Worm (Caenorhabditis elegans) whole organism, young adult: ENCODE measurements around the gene rbg-1.

Source experiments
- F49E8.2 ChIP-seq: sonication (generic microtip); optimal IDR thresholded peaks from 3 replicates; lab custom pipeline; 2017; ENCODE audit warnings: missing genetic modification characterization, mild to moderate bottlenecking, missing compliant biosample characterization, antibody characterized with exemption, moderate library complexity; ENCODE audit not compliant: insufficient read depth
- F52B5.7 ChIP-seq: sonication (generic microtip); optimal IDR thresholded peaks from 2 replicates; lab custom pipeline; 2016; ENCODE audit warnings: mild to moderate bottlenecking, missing genetic modification characterization, missing compliant biosample characterization
- K12H6.12 ChIP-seq: fragments of 200-800 bp; sonication (Bioruptor generic); optimal IDR thresholded peaks from 2 replicates; lab custom pipeline; 2018; ENCODE audit warnings: mild to moderate bottlenecking, missing genetic modification characterization, missing compliant biosample characterization
- Y53G8AR.9 ChIP-seq: fragments of 200-800 bp; sonication (Bioruptor generic); conservative IDR thresholded peaks from 2 replicates; pipeline ENCODE4 v1.3.6; 2022; ENCODE audit warnings: missing genetic modification reagents, missing genetic modification characterization, missing compliant biosample characterization
- atf-7 ChIP-seq: sonication (generic microtip); optimal IDR thresholded peaks from 2 replicates; lab custom pipeline; 2017; ENCODE audit warnings: mild to moderate bottlenecking, missing genetic modification characterization, missing compliant biosample characterization
- athp-1 ChIP-seq: sonication (generic microtip); optimal IDR thresholded peaks from 2 replicates; lab custom pipeline; 2017; ENCODE audit warnings: mild to moderate bottlenecking, missing genetic modification characterization, missing compliant biosample characterization
- attf-3 ChIP-seq: fragments of 200-800 bp; sonication (Bioruptor generic); conservative IDR thresholded peaks from 2 replicates; pipeline ENCODE4 v1.3.6; 2022; ENCODE audit warnings: missing genetic modification reagents, missing genetic modification characterization, missing compliant biosample characterization
- attf-5 ChIP-seq: fragments of 200-800 bp; sonication (Bioruptor generic); optimal IDR thresholded peaks from 2 replicates; lab custom pipeline; 2018; ENCODE audit warnings: mild to moderate bottlenecking, missing genetic modification characterization, missing compliant biosample characterization
- cebp-1 ChIP-seq, 2 experiments: fragments of 200-800 bp in 1 of 2; sonication (Bioruptor generic) in 1 of 2; sonication (generic microtip) in 1 of 2; IDR thresholded peaks in 1 of 2; optimal IDR thresholded peaks in 1 of 2; 2 replicates each; pipeline versions ENCODE4 v1.3.6 to Lab custom; 2017 to 2022; ENCODE audit warnings: missing compliant biosample characterization in 2 of 2, missing genetic modification characterization in 2 of 2, mild to moderate bottlenecking in 1 of 2, missing genetic modification reagents in 1 of 2, moderate library complexity in 1 of 2
- ceh-27 ChIP-seq: fragments of 200-800 bp; sonication (Bioruptor generic); optimal IDR thresholded peaks from 2 replicates; lab custom pipeline; 2018; ENCODE audit warnings: mild to moderate bottlenecking, missing genetic modification characterization, moderate library complexity, missing compliant biosample characterization
- ceh-91 ChIP-seq: fragments of 200-800 bp; sonication (Bioruptor generic); IDR thresholded peaks from 2 replicates; pipeline ENCODE4 v1.3.6; 2022; ENCODE audit warnings: missing genetic modification reagents, missing genetic modification characterization, missing compliant biosample characterization
- die-1 ChIP-seq: sonication (generic microtip); optimal IDR thresholded peaks from 2 replicates; lab custom pipeline; 2016; ENCODE audit warnings: missing genotype, mild to moderate bottlenecking, missing genetic modification characterization, missing compliant biosample characterization
- dox-1 ChIP-seq: fragments of 200-800 bp; sonication (Bioruptor generic); IDR thresholded peaks from 2 replicates; pipeline ENCODE4 v1.3.6; 2022; ENCODE audit warnings: missing genetic modification reagents, missing genetic modification characterization, missing compliant biosample characterization
- egl-44 ChIP-seq: fragments of 200-800 bp; sonication (Bioruptor generic); IDR thresholded peaks from 2 replicates; pipeline ENCODE4 v1.3.6; 2022; ENCODE audit warnings: missing genetic modification reagents, missing genetic modification characterization, missing compliant biosample characterization
- egrh-3 ChIP-seq: fragments of 200-800 bp; sonication (Bioruptor generic); IDR thresholded peaks from 2 replicates; pipeline ENCODE4 v1.3.6; 2022; ENCODE audit warnings: missing genetic modification reagents, missing genetic modification characterization, missing compliant biosample characterization
- ekl-4 ChIP-seq: fragments of 200-800 bp; sonication (Bioruptor generic); IDR thresholded peaks from 2 replicates; pipeline ENCODE4 v1.3.6; 2022; ENCODE audit warnings: missing genetic modification reagents, missing genetic modification characterization, missing compliant biosample characterization
- hlh-12 ChIP-seq: sonication (generic microtip); optimal IDR thresholded peaks from 2 replicates; lab custom pipeline; 2016; ENCODE audit warnings: missing genetic modification characterization, missing compliant biosample characterization
- hlh-26 ChIP-seq: fragments of 200-800 bp; sonication (Bioruptor generic); conservative IDR thresholded peaks from 2 replicates; pipeline ENCODE4 v1.3.6; 2022; ENCODE audit warnings: missing genetic modification reagents, missing genetic modification characterization, missing compliant biosample characterization
- hmg-20 ChIP-seq: fragments of 200-800 bp; sonication (Bioruptor generic); IDR thresholded peaks from 2 replicates; pipeline ENCODE4 v1.3.6; 2022; ENCODE audit warnings: missing genetic modification reagents, missing genetic modification characterization, missing compliant biosample characterization
- hsf-1 ChIP-seq: fragments of 200-800 bp; sonication (Bioruptor generic); IDR thresholded peaks from 2 replicates; pipeline ENCODE4 v1.3.6; 2022; ENCODE audit warnings: missing genetic modification reagents, missing genetic modification characterization, missing compliant biosample characterization
- lin-40 ChIP-seq: sonication (generic microtip); optimal IDR thresholded peaks from 2 replicates; lab custom pipeline; 2016; ENCODE audit warnings: missing genetic modification characterization, mild to moderate bottlenecking, missing compliant biosample characterization, missing genotype, missing genetic modification reagents
- lin-54 ChIP-seq: fragments of 200-800 bp; sonication (Bioruptor generic); optimal IDR thresholded peaks from 2 replicates; lab custom pipeline; 2018; ENCODE audit warnings: mild to moderate bottlenecking, missing genetic modification characterization, missing compliant biosample characterization
- mcd-1 ChIP-seq: fragments of 200-800 bp; sonication (Bioruptor generic); IDR thresholded peaks from 2 replicates; pipeline ENCODE4 v1.3.6; 2022; ENCODE audit warnings: missing genetic modification reagents, missing genetic modification characterization, missing compliant biosample characterization
- mxl-1 ChIP-seq: sonication (generic microtip); optimal IDR thresholded peaks from 2 replicates; lab custom pipeline; 2016; ENCODE audit warnings: missing genetic modification characterization, missing compliant biosample characterization
- nfyb-1 ChIP-seq: fragments of 200-800 bp; sonication (Bioruptor generic); IDR thresholded peaks from 2 replicates; pipeline ENCODE4 v1.3.6; 2022; ENCODE audit warnings: missing genetic modification reagents, missing genetic modification characterization, missing compliant biosample characterization
- nhr-120 ChIP-seq: fragments of 200-800 bp; sonication (Bioruptor generic); IDR thresholded peaks from 2 replicates; pipeline ENCODE4 v1.3.6; 2022; ENCODE audit warnings: missing genetic modification characterization, missing compliant biosample characterization
- nhr-80 ChIP-seq: sonication (generic microtip); optimal IDR thresholded peaks from 2 replicates; lab custom pipeline; 2016; ENCODE audit warnings: missing genetic modification characterization, missing compliant biosample characterization
- nhr-90 ChIP-seq: sonication (generic microtip); optimal IDR thresholded peaks from 2 replicates; lab custom pipeline; 2016; ENCODE audit warnings: missing genotype, mild to moderate bottlenecking, missing genetic modification characterization, missing compliant biosample characterization
- pbrm-1 ChIP-seq: fragments of 200-800 bp; sonication (Bioruptor generic); IDR thresholded peaks from 2 replicates; pipeline ENCODE4 v1.3.6; 2022; ENCODE audit warnings: missing genetic modification reagents, missing genetic modification characterization, missing compliant biosample characterization
- rcor-1 ChIP-seq: fragments of 200-800 bp; sonication (Bioruptor generic); IDR thresholded peaks from 2 replicates; pipeline ENCODE4 v1.3.6; 2022; ENCODE audit warnings: missing genetic modification reagents, missing genetic modification characterization, missing compliant biosample characterization
- sdz-38 ChIP-seq: sonication (generic microtip); optimal IDR thresholded peaks from 2 replicates; lab custom pipeline; 2016; ENCODE audit warnings: missing genotype, missing genetic modification characterization, missing compliant biosample characterization
- snpc-1.1 ChIP-seq: sonication (generic microtip); optimal IDR thresholded peaks from 2 replicates; lab custom pipeline; 2017; ENCODE audit warnings: missing genetic modification characterization, mild to moderate bottlenecking, missing compliant biosample characterization, antibody characterized with exemption, moderate library complexity, missing genotype, missing genetic modification reagents; ENCODE audit not compliant: insufficient read depth
- snpc-4 ChIP-seq, 5 experiments: fragments of 150-350 bp in 1 of 5; sonication (generic microtip) in 4 of 5; optimal IDR thresholded peaks; 2 replicates each; lab custom pipeline; 2014 to 2018; ENCODE audit warnings: missing genetic modification characterization in 5 of 5, missing biosample characterization in 3 of 5, antibody characterized with exemption in 2 of 5, mild to moderate bottlenecking in 2 of 5, missing compliant biosample characterization in 2 of 5, missing genotype in 2 of 5, moderate library complexity in 2 of 5, missing genetic modification reagents in 1 of 5
- somi-1 ChIP-seq: fragments of 200-800 bp; sonication (Bioruptor generic); optimal IDR thresholded peaks from 2 replicates; lab custom pipeline; 2018; ENCODE audit warnings: mild to moderate bottlenecking, missing genetic modification characterization, missing compliant biosample characterization

rbg-1 gene

DNA sequence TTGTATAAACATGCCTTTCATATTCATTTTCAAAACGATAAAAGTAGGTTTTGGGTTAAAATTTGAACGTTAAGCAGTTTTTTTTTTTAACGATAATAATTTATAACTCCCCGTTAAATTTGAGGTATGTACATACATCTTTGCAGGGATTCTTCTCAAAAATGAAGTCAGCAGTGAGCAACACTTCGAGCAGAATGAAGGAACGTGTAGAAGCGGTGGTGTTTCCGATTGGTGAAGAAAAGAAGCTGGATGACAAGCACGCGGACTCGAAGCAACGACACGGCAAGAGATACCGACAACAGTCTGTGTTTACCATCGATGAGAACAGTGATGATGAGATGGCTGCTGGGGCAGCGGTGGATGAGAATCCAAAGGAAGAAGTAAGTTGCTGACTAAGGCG is 10.2 kb upstream of the rbg-1 start:
- TF ChIP-seq egl-44 = no peak
- TF ChIP-seq ekl-4 (GFP tag; lab: Robert Waterston, UW) = no peak
- TF ChIP-seq mxl-1 = no peak
- no peak for TF ChIP-seq snpc-1.1 (tag; lab: Kevin White, UChicago)
- TF ChIP-seq snpc-4 (GFP tag; optimal IDR thresholded peaks at IDR 0.05; lab: Kevin White, UChicago) = no peak
- TF ChIP-seq snpc-4 (tag; optimal IDR thresholded peaks at IDR 0.05; lab: Kevin White, UChicago) = no peak
- no peak for TF ChIP-seq F49E8.2 (tag; lab: Kevin White, UChicago)
- no peak for TF ChIP-seq F52B5.7
- TF ChIP-seq sdz-38 (tag; lab: Kevin White, UChicago) = no peak
- TF ChIP-seq ceh-91 (GFP tag; lab: Robert Waterston, UW) = no peak
- no peak for TF ChIP-seq dox-1 (GFP tag; lab: Robert Waterston, UW)
- no peak for TF ChIP-seq hmg-20
- TF ChIP-seq nhr-90 (tag; lab: Kevin White, UChicago) = no peak
- no peak for TF ChIP-seq hlh-12 (tag; lab: Kevin White, UChicago)
- no peak for TF ChIP-seq hlh-26 (GFP tag; lab: Robert Waterston, UW)

DNA sequence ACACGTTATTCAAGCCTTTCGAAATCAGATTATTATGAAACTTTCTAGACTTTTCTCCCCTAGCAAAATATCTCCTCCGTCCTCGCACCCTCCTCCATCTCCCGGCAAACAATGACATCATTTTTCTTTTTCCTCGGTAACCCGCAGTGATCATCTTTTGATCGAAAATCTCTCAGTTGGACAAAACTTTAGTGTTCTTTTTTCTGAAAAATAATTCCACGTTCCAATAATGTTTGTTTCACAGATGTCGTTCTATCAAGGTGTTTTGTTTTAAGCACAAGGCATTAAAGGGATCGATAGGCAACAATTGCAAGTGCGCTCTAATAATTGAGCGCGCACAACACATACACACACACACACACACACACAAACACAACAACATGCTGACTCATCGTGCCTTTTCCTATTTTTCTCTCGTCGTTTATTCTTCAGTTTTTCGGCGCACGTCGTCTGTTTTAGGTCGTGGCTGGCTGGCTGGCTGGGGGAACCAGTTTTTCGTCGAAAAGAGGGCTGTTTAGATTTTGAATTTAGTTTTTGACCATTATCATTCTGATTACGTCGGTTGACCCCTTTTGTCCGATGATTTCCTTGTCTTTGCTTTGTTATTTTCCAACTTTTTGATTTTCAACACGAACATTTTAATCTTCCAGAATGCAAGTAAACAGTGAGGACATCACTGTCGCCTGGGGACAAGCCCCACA is 7.7 kb upstream of the rbg-1 start, which contains the start of gene F20D1.3:
Gene F20D1.3 (plus strand): TSS at position 651 of the 701 bp plus-strand sequence.
- TF ChIP-seq ceh-27 = no peak
- TF ChIP-seq rcor-1 = no peak
- 0 out of 2 replicates have a peak, but pooled peaks have one; percentile 24 for TF ChIP-seq nfyb-1 (GFP tag; lab: Robert Waterston, UW)
- no peak for TF ChIP-seq lin-54 (GFP tag; lab: Kevin White, UChicago)
- TF ChIP-seq dox-1 (GFP tag; lab: Robert Waterston, UW) = no peak
- TF ChIP-seq nhr-80 (tag; lab: Kevin White, UChicago) = peak; percentile 40
- peak; percentile 37 for TF ChIP-seq die-1 (tag; lab: Kevin White, UChicago)
- peak; percentile 66 for TF ChIP-seq somi-1 (GFP tag; lab: Kevin White, UChicago)
- no peak for TF ChIP-seq snpc-4 (GFP tag; optimal IDR thresholded peaks at IDR 0.05; lab: Kevin White, UChicago)
- TF ChIP-seq snpc-4 (tag; optimal IDR thresholded peaks at IDR 0.05; lab: Kevin White, UChicago) = peak in 1 of 4 experiments; percentile 25
- peak; percentile 73 for TF ChIP-seq K12H6.12 (tag; lab: Kevin White, UChicago)
- no peak for TF ChIP-seq Y53G8AR.9
- TF ChIP-seq nhr-120 (GFP tag; lab: Robert Waterston, UW) = no peak
- no peak; the same call in 1 of the 2 replicates for TF ChIP-seq cebp-1 (GFP tag; IDR thresholded peaks at IDR 0.05; lab: Robert Waterston, UW)
- peak; percentile 86 for TF ChIP-seq cebp-1 (tag; optimal IDR thresholded peaks at IDR 0.05; lab: Kevin White, UChicago)
- TF ChIP-seq hsf-1 (GFP tag; lab: Robert Waterston, UW) = 0 out of 2 replicates have a peak, but pooled peaks have one; percentile 40
- TF ChIP-seq athp-1 (tag; lab: Kevin White, UChicago) = no peak
- TF ChIP-seq pbrm-1 = 0 out of 2 replicates have a peak, but pooled peaks have one; percentile 15
- peak; percentile 52 for TF ChIP-seq lin-40 (tag; lab: Kevin White, UChicago)
- peak; percentile 90 for TF ChIP-seq atf-7 (tag; lab: Kevin White, UChicago)
- TF ChIP-seq attf-5 (GFP tag; lab: Kevin White, UChicago) = peak; percentile 68
- TF ChIP-seq mcd-1 (GFP tag; lab: Robert Waterston, UW) = peak; percentile 43; the same call in 1 of the 2 replicates
- TF ChIP-seq attf-3 (GFP tag; lab: Robert Waterston, UW) = 0 out of 2 replicates have a peak, but pooled peaks have one; percentile 19
- TF ChIP-seq egrh-3 = 0 out of 2 replicates have a peak, but pooled peaks have one; percentile 9
